Worm (Caenorhabditis elegans): ENCODE results near the gene pfas-1.
A peak's percentile ranks its signal among the peaks of the same experiment; 100 is the strongest.

The pfas-1 gene

ce11 chrIII:4584068-4584566 lies 59.0 kb downstream of the pfas-1 start, which contains the start of gene F35G12.5:
TSS of gene F35G12.5 (plus strand) at chrIII:4584118.
- TF ChIP-seq nfya-1 (tag; optimal IDR thresholded peaks at IDR 0.05; ENCODE audit: insufficient read depth) (peak; percentile 97), skn-1 (tag; optimal IDR thresholded peaks at IDR 0.05) (no peak)

ce11 chrIII:4581495-4581894 lies 61.6 kb downstream of the pfas-1 start, which contains the start of gene F35G12.12:
TSS of gene F35G12.12 (plus strand) at chrIII:4581795.
- no peak for TF ChIP-seq nhr-23 (tag; optimal IDR thresholded peaks at IDR 0.05)

- TF ChIP-seq aly-2 (tag; optimal IDR thresholded peaks at IDR 0.05) (no peak), pha-4 (tag; optimal IDR thresholded peaks at IDR 0.05) (peak; percentile 69), zag-1 (tag; optimal IDR thresholded peaks at IDR 0.05) (no peak), lin-15B (tag; optimal IDR thresholded peaks at IDR 0.05) (peak; percentile 33), nhr-77 (tag; optimal IDR thresholded peaks at IDR 0.05) (no peak), lsy-12 (tag; optimal IDR thresholded peaks at IDR 0.05) (no peak), unc-62 (GFP tag; optimal IDR thresholded peaks at IDR 0.05) (no peak), nhr-11 (tag; optimal IDR thresholded peaks at IDR 0.05) (no peak), snpc-4 (tag; optimal IDR thresholded peaks at IDR 0.05) (no peak), nhr-237 (tag; optimal IDR thresholded peaks at IDR 0.05) (no peak), nhr-12 (tag; optimal IDR thresholded peaks at IDR 0.05) (no peak), ceh-82 (tag; optimal IDR thresholded peaks at IDR 0.05) (no peak), fos-1 (tag; optimal IDR thresholded peaks at IDR 0.05) (no peak), R02D3.7 (tag; optimal IDR thresholded peaks at IDR 0.05) (no peak), mdl-1 (tag; optimal IDR thresholded peaks at IDR 0.05) (no peak), nhr-25 (tag; optimal IDR thresholded peaks at IDR 0.05) (peak; percentile 51), nhr-67 (tag; optimal IDR thresholded peaks at IDR 0.05) (no peak), elt-3 (tag; optimal IDR thresholded peaks at IDR 0.05) (no peak), skn-1 (tag; optimal IDR thresholded peaks at IDR 0.05) (no peak), ztf-4 (tag; optimal IDR thresholded peaks at IDR 0.05) (no peak), ZK546.5 (tag; optimal IDR thresholded peaks at IDR 0.05) (no peak), ceh-9 (tag; optimal IDR thresholded peaks at IDR 0.05) (no peak), ceh-16 (tag; optimal IDR thresholded peaks at IDR 0.05) (no peak), lin-39 (tag; optimal IDR thresholded peaks at IDR 0.05) (peak; percentile 47), nfya-1 (tag; optimal IDR thresholded peaks at IDR 0.05; ENCODE audit: insufficient read depth) (peak; percentile 71), elt-2 (tag; optimal IDR thresholded peaks at IDR 0.05) (no peak), nhr-43 (tag; optimal IDR thresholded peaks at IDR 0.05; ENCODE audit: poor library complexity, severe bottlenecking) (no peak), fkh-10 (GFP tag; optimal IDR thresholded peaks at IDR 0.05) (no peak), nhr-76 (tag; optimal IDR thresholded peaks at IDR 0.05) (no peak), tbx-2 (tag; optimal IDR thresholded peaks at IDR 0.05) (no peak), egl-5 (tag; optimal IDR thresholded peaks at IDR 0.05) (no peak), nhr-23 (tag; optimal IDR thresholded peaks at IDR 0.05) (no peak), elt-1 (tag; optimal IDR thresholded peaks at IDR 0.05) (no peak), hmg-11 (tag; optimal IDR thresholded peaks at IDR 0.05) (peak; percentile 51), mml-1 (tag; optimal IDR thresholded peaks at IDR 0.05) (no peak), ama-1 (optimal IDR thresholded peaks at IDR 0.05) (no peak), daf-12 (tag; optimal IDR thresholded peaks at IDR 0.05) (no peak), nhr-28 (tag; optimal IDR thresholded peaks at IDR 0.05) (no peak), ceh-28 (tag; optimal IDR thresholded peaks at IDR 0.05) (no peak), eor-1 (tag; optimal IDR thresholded peaks at IDR 0.05) (no peak), ztf-11 (tag; optimal IDR thresholded peaks at IDR 0.05) (no peak)
These were observed 64.7 kb downstream of the pfas-1 start, which contains the start of the genes sel-5 and wdr-48 for ce11 chrIII:4578385-4578903. TSS of gene sel-5 (minus strand) at chrIII:4578437. TSS of gene wdr-48 (plus strand) at chrIII:4578853.
